Worm (Caenorhabditis elegans) whole organism, young adult: Measurements from ENCODE around the gene Y53G8AR.6.
"Not testable (repeated sequence)": the region's sequence is repeated elsewhere in the genome, so short reads cannot be mapped to it uniquely, and the experiment has no call there.

Experiments used
- B0261.1 ChIP-seq: sonication (generic microtip); optimal IDR thresholded peaks from 2 replicates; lab custom pipeline; 2016; ENCODE audit warnings: mild to moderate bottlenecking, missing genetic modification characterization, moderate library complexity, missing compliant biosample characterization
- F10E7.11 ChIP-seq: sonication (generic microtip); optimal IDR thresholded peaks from 2 replicates; lab custom pipeline; 2017; ENCODE audit warnings: mild to moderate bottlenecking, missing genetic modification characterization, moderate library complexity, missing compliant biosample characterization
- F22D6.2 ChIP-seq: sonication (generic microtip); optimal IDR thresholded peaks from 2 replicates; lab custom pipeline; 2016; ENCODE audit warnings: mild to moderate bottlenecking, missing genetic modification characterization, missing compliant biosample characterization
- ama-1 ChIP-seq, 3 experiments: fragments of 150-350 bp in 1 of 3; sonication (generic microtip) in 2 of 3; optimal IDR thresholded peaks; 2 replicates each; lab custom pipeline; 2014 to 2018; ENCODE audit warnings: missing biosample characterization in 2 of 3, missing genetic modification characterization in 2 of 3, missing genetic modification reagents in 2 of 3
- attf-6 ChIP-seq: fragments of 200-800 bp; sonication (Bioruptor generic); IDR thresholded peaks from 2 replicates; pipeline ENCODE4 v1.3.6; 2022; ENCODE audit warnings: missing genetic modification reagents, missing genetic modification characterization, missing compliant biosample characterization
- bed-2 ChIP-seq: fragments of 200-800 bp; sonication (Bioruptor generic); IDR thresholded peaks from 2 replicates; pipeline ENCODE4 v1.3.6; 2022; ENCODE audit warnings: missing genetic modification reagents, missing genetic modification characterization, missing compliant biosample characterization
- cebp-1 ChIP-seq, 2 experiments: fragments of 200-800 bp in 1 of 2; sonication (Bioruptor generic) in 1 of 2; sonication (generic microtip) in 1 of 2; IDR thresholded peaks in 1 of 2; optimal IDR thresholded peaks in 1 of 2; 2 replicates each; pipeline versions ENCODE4 v1.3.6 to Lab custom; 2017 to 2022; ENCODE audit warnings: missing compliant biosample characterization in 2 of 2, missing genetic modification characterization in 2 of 2, mild to moderate bottlenecking in 1 of 2, missing genetic modification reagents in 1 of 2, moderate library complexity in 1 of 2
- ceh-40 ChIP-seq: fragments of 200-800 bp; sonication (Bioruptor generic); IDR thresholded peaks from 2 replicates; pipeline ENCODE4 v1.3.6; 2022; ENCODE audit warnings: missing genetic modification characterization, missing compliant biosample characterization
- ekl-4 ChIP-seq: fragments of 200-800 bp; sonication (Bioruptor generic); IDR thresholded peaks from 2 replicates; pipeline ENCODE4 v1.3.6; 2022; ENCODE audit warnings: missing genetic modification reagents, missing genetic modification characterization, missing compliant biosample characterization
- ets-4 ChIP-seq: fragments of 200-800 bp; sonication (Bioruptor generic); optimal IDR thresholded peaks from 2 replicates; lab custom pipeline; 2018; ENCODE audit warnings: mild to moderate bottlenecking, missing genetic modification characterization, missing compliant biosample characterization
- sptf-2 ChIP-seq: fragments of 200-800 bp; sonication (Bioruptor generic); optimal IDR thresholded peaks from 2 replicates; lab custom pipeline; 2018; ENCODE audit warnings: mild to moderate bottlenecking, missing genetic modification characterization, missing compliant biosample characterization
- unc-130 ChIP-seq: sonication (generic microtip); optimal IDR thresholded peaks from 2 replicates; lab custom pipeline; 2016; ENCODE audit warnings: missing genetic modification reagents, missing genetic modification characterization, missing compliant biosample characterization
- ztf-6 ChIP-seq: fragments of 200-800 bp; sonication (Bioruptor generic); IDR thresholded peaks from 2 replicates; pipeline ENCODE4 v1.3.6; 2022; ENCODE audit warnings: missing genetic modification reagents, missing genetic modification characterization, missing compliant biosample characterization

DNA sequence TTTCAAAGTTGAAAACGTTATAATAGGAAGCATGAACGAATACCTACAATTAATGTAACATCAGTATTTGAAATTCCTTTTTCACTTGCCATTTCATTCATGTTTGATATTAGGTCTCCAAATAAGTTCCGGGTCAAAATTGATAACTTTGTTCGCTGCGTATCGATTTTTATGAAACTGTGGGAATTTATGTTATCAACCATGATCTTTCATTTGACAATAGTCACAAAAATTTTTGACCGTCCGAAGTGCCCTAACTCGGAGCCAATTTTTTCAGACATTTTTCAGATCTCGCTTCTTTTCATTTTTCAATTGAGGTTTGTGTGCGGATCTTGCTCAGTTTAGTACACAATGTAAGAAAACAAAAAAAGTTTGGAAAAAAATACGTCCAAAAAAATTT lies 34.9 kb upstream of the Y53G8AR.6 start, which contains the start of gene Y53G8AM.6:
- TF ChIP-seq sptf-2 (GFP tag; lab: Kevin White, UChicago); unc-130 (GFP tag; lab: Kevin White, UChicago); B0261.1 (tag; lab: Kevin White, UChicago); F10E7.11 (tag; lab: Kevin White, UChicago); F22D6.2 (tag; lab: Kevin White, UChicago); ama-1 (optimal IDR thresholded peaks at IDR 0.05; lab: Kevin White, UChicago); ama-1 (GFP tag; optimal IDR thresholded peaks at IDR 0.05; lab: Kevin White, UChicago); cebp-1 (GFP tag; IDR thresholded peaks at IDR 0.05; lab: Robert Waterston, UW); cebp-1 (tag; optimal IDR thresholded peaks at IDR 0.05; lab: Kevin White, UChicago); ets-4 (GFP tag; lab: Kevin White, UChicago); ekl-4; bed-2 (GFP tag; lab: Robert Waterston, UW); ztf-6; ceh-40 (GFP tag; lab: Robert Waterston, UW); attf-6: not testable (repeated sequence)
